Worm (Caenorhabditis elegans): ENCODE measurements around the gene siah-1.

DNA sequence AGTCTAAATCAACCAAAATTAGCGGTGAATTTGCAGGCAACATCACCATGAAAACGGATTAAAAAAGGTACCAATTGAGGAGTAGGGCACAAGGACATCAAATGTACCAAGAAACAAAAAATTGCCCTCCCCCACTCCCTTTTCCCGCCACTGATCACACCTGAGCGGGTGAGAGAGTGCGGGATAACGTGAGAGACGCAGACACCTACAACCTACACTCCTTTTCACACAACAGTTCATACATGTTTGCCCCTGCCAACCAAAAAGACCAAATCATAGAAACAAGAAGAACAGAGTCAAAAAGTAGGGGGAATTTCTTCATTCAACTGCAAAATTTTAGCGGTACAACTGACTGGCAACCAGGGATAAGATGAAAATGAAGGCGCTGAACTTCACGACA, 8.4 kb downstream of the siah-1 start:
- TF ChIP-seq R02D3.7 (tag; optimal IDR thresholded peaks at IDR 0.05) (no peak), F13H6.1 (tag; optimal IDR thresholded peaks at IDR 0.05) (no peak), dmd-4 (tag; optimal IDR thresholded peaks at IDR 0.05) (no peak), elt-1 (tag; optimal IDR thresholded peaks at IDR 0.05) (no peak), ama-1 (optimal IDR thresholded peaks at IDR 0.05) (no peak), ztf-11 (tag; optimal IDR thresholded peaks at IDR 0.05) (no peak), lin-13 (GFP tag; optimal IDR thresholded peaks at IDR 0.05) (no peak)

Measured in whole organism, L2 larva.